Worm (Caenorhabditis elegans): Measurements from ENCODE around the gene F59B2.9.

- no peak for TF ChIP-seq pha-2 (tag; optimal IDR thresholded peaks at IDR 0.05)
- TF ChIP-seq ama-1 (optimal IDR thresholded peaks at IDR 0.05): no peak
- no peak for TF ChIP-seq tbx-2 (tag; optimal IDR thresholded peaks at IDR 0.05)
- TF ChIP-seq nhr-11 (tag; optimal IDR thresholded peaks at IDR 0.05): no peak
- TF ChIP-seq lin-11 (tag; optimal IDR thresholded peaks at IDR 0.05): no peak
- no peak for TF ChIP-seq odd-2 (tag; optimal IDR thresholded peaks at IDR 0.05)
- TF ChIP-seq ceh-22 (tag; optimal IDR thresholded peaks at IDR 0.05): no peak
Measured at ce11 chrIII:8986872-8987271, 25.3 kb downstream of the F59B2.9 start.
